Worm (Caenorhabditis elegans) whole organism, L1 larva: ENCODE data around the gene srx-56.

Experiments
- egl-27 ChIP-seq, 2 experiments: fragments of 150-350 bp in 1 of 2; sonication (generic microtip); optimal IDR thresholded peaks; 3 replicates each; lab custom pipeline; 2017 to 2018; ENCODE audit warnings: missing biosample characterization in 2 of 2, missing genetic modification characterization in 2 of 2, missing genetic modification reagents in 2 of 2
- nhr-11 ChIP-seq: fragments of 150-350 bp; optimal IDR thresholded peaks from 2 replicates; lab custom pipeline; 2014; ENCODE audit warnings: missing biosample characterization, missing genetic modification characterization

DNA sequence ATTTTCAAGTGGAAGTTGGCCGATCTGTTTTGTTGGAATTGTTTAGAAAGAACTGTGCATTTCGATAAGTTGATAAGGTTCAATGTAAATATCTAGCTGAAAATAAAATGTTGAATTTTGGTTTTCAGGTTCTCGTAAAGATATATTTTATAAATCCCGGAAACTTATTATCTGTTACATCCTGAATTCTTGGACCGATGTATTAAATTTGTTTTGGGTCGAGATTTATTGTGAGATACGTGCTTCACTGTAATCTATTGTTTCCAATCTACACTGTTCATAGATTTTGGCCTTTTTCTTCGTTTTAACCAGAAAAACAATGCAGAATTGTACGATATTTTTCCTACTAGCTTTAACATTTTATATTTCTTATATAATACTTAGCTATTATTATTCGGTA lies 17.1 kb upstream of the srx-56 start, which contains the start of gene C03G6.6:
- no peak for TF ChIP-seq egl-27 (tag; optimal IDR thresholded peaks at IDR 0.05; lab: Kevin White, UChicago)
- no peak for TF ChIP-seq nhr-11 (tag; lab: Kevin White, UChicago)
